Fruit fly (Drosophila melanogaster): Measurements from ENCODE around the gene CG13305.

The CG13305 gene

dm6 chr3L:8688694-8689291 lies 42.2 kb upstream of the CG13305 start (continued):
- TF ChIP-seq dysf (GFP tag; IDR thresholded peaks at IDR 0.05) (peak; percentile 15; the same call in 1 of the 3 replicates), vnd (GFP tag; IDR thresholded peaks at IDR 0.05; ENCODE audit: partially characterized antibody) (no peak), nom (GFP tag; optimal IDR thresholded peaks at IDR 0.05) (peak; percentile 5), hb (GFP tag; IDR thresholded peaks at IDR 0.05; ENCODE audit: partially characterized antibody) (no peak), CG18764 (GFP tag; optimal IDR thresholded peaks at IDR 0.05) (no peak), usp (GFP tag; optimal IDR thresholded peaks at IDR 0.05) (no peak), abd-A (tag; optimal IDR thresholded peaks at IDR 0.05) (no peak), ftz-f1 (GFP tag; optimal IDR thresholded peaks at IDR 0.05) (peak; percentile 75), Dp (GFP tag; optimal IDR thresholded peaks at IDR 0.05) (no peak), CG4820 (GFP tag; optimal IDR thresholded peaks at IDR 0.05) (no peak), CG13123 (GFP tag; optimal IDR thresholded peaks at IDR 0.05) (no peak), Nf-YC (tag; optimal IDR thresholded peaks at IDR 0.05) (no peak), vvl (GFP tag; IDR thresholded peaks at IDR 0.05) (peak; percentile 40; the same call in 1 of the 2 replicates), fd3F (GFP tag; optimal IDR thresholded peaks at IDR 0.05) (no peak), CG1529 (GFP tag; optimal IDR thresholded peaks at IDR 0.05) (no peak), ab (GFP tag; optimal IDR thresholded peaks at IDR 0.05) (no peak), CG42726 (GFP tag; IDR thresholded peaks at IDR 0.05; ENCODE audit: partially characterized antibody) (no peak), grau (tag; optimal IDR thresholded peaks at IDR 0.05) (no peak), CG10209 (GFP tag; optimal IDR thresholded peaks at IDR 0.05) (no peak), cato (GFP tag; optimal IDR thresholded peaks at IDR 0.05; ENCODE audit: borderline replicate concordance) (no peak), CG30431 (GFP tag; optimal IDR thresholded peaks at IDR 0.05) (no peak), dm (GFP tag; optimal IDR thresholded peaks at IDR 0.05) (no peak), knrl (GFP tag; IDR thresholded peaks at IDR 0.05; ENCODE audit: partially characterized antibody) (no peak), CG3281 (GFP tag; optimal IDR thresholded peaks at IDR 0.05) (no peak), CG6654 (GFP tag; optimal IDR thresholded peaks at IDR 0.05) (no peak), Atf3 (GFP tag; optimal IDR thresholded peaks at IDR 0.05) (no peak), NfI (GFP tag; optimal IDR thresholded peaks at IDR 0.05) (no peak), CG13894 (tag; optimal IDR thresholded peaks at IDR 0.05) (peak; percentile 0), CG18599 (GFP tag; optimal IDR thresholded peaks at IDR 0.05) (peak; percentile 26), fu2 (GFP tag; optimal IDR thresholded peaks at IDR 0.05) (no peak), CG8478 (optimal IDR thresholded peaks at IDR 0.05) (no peak), CG12744 (GFP tag; optimal IDR thresholded peaks at IDR 0.05) (no peak), HmgD (GFP tag; optimal IDR thresholded peaks at IDR 0.05) (no peak), lola (GFP tag; optimal IDR thresholded peaks at IDR 0.05) (no peak), wor (GFP tag; IDR thresholded peaks at IDR 0.05) (no peak), ato (GFP tag; IDR thresholded peaks at IDR 0.05; ENCODE audit: partially characterized antibody) (no peak), HLH4C (GFP tag; IDR thresholded peaks at IDR 0.05; ENCODE audit: partially characterized antibody) (no peak), sug (tag; optimal IDR thresholded peaks at IDR 0.05) (peak; percentile 6), NFAT (GFP tag; IDR thresholded peaks at IDR 0.05) (no peak), sima (GFP tag; optimal IDR thresholded peaks at IDR 0.05) (no peak), Sin3A (optimal IDR thresholded peaks at IDR 0.05) (no peak), CG9932 (GFP tag; IDR thresholded peaks at IDR 0.05) (0 out of 2 replicates have a peak, but pooled peaks have one; percentile 7), onecut (GFP tag; IDR thresholded peaks at IDR 0.05) (no peak), CG34376 (GFP tag; optimal IDR thresholded peaks at IDR 0.05) (peak; percentile 28), tio (GFP tag; optimal IDR thresholded peaks at IDR 0.05) (no peak), pan (optimal IDR thresholded peaks at IDR 0.05) (no peak), pan (GFP tag; optimal IDR thresholded peaks at IDR 0.05 in 1 of 2, IDR thresholded peaks at IDR 0.05 in 1 of 2) (peak in 1 of 2 experiments; percentile 24), prd (optimal IDR thresholded peaks at IDR 0.05) (no peak), prd (GFP tag; IDR thresholded peaks at IDR 0.05) (no peak), Bdp1 (GFP tag; optimal IDR thresholded peaks at IDR 0.05) (no peak), CG6175 (GFP tag; IDR thresholded peaks at IDR 0.05) (no peak)
